Worm (Caenorhabditis elegans): ENCODE measurements around the gene mtpn-1.

- TF ChIP-seq T22C8.4 (GFP tag; IDR thresholded peaks at IDR 0.05) (no peak), med-1 (GFP tag; optimal IDR thresholded peaks at IDR 0.05; ENCODE audit: insufficient read depth) (no peak), flt-1 (GFP tag; IDR thresholded peaks at IDR 0.05) (no peak), ref-1 (GFP tag; conservative IDR thresholded peaks at IDR 0.05) (no peak)
These were observed 12.3 kb upstream of the mtpn-1 start, which contains the start of gene C43H6.6 for ce11 chrX:2394983-2395382.
